Fruit fly (Drosophila melanogaster) whole organism, embryonic: Measurements from ENCODE around the gene CG7054.

Experiments used
- CG10959 ChIP-seq: fragments of 200-800 bp; sonication (Bioruptor generic); IDR thresholded peaks from 2 replicates; pipeline ENCODE4 v1.3.6; 2022; ENCODE audit warnings: missing biosample characterization, missing genetic modification characterization
- CG10979 ChIP-seq: fragments of 200-800 bp; sonication (Bioruptor generic); optimal IDR thresholded peaks from 2 replicates; lab custom pipeline; 2018; ENCODE audit warnings: missing biosample characterization, mild to moderate bottlenecking, missing genetic modification characterization, moderate library complexity
- CG11560 ChIP-seq: fragments of 200-800 bp; sonication (Bioruptor generic); IDR thresholded peaks from 3 replicates; pipeline ENCODE4 v1.3.6; 2022; ENCODE audit warnings: missing biosample characterization, missing genetic modification characterization
- CG12104 ChIP-seq: fragments of 200-800 bp; sonication (Bioruptor generic); optimal IDR thresholded peaks from 3 replicates; lab custom pipeline; 2016; ENCODE audit warnings: missing biosample characterization, missing genetic modification characterization
- CG12659 ChIP-seq: fragments of 200-800 bp; sonication (Bioruptor generic); optimal IDR thresholded peaks from 3 replicates; lab custom pipeline; 2017; ENCODE audit warnings: mild to moderate bottlenecking, missing biosample characterization, missing genetic modification reagents, missing genetic modification characterization
- CG13287 ChIP-seq: fragments of 200-800 bp; sonication (Bioruptor generic); IDR thresholded peaks from 2 replicates; pipeline ENCODE4 v1.3.6; 2022; ENCODE audit warnings: missing biosample characterization, missing genetic modification characterization; ENCODE audit not compliant: partially characterized antibody
- CG16813 ChIP-seq: fragments of 200-800 bp; sonication (Bioruptor generic); IDR thresholded peaks from 3 replicates; pipeline ENCODE4 v1.3.6; 2022; ENCODE audit warnings: missing biosample characterization, missing genetic modification characterization; ENCODE audit not compliant: partially characterized antibody
- CG16815 ChIP-seq: fragments of 200-800 bp; sonication (Bioruptor generic); optimal IDR thresholded peaks from 3 replicates; lab custom pipeline; 2017; ENCODE audit warnings: missing biosample characterization, mild to moderate bottlenecking, missing genetic modification characterization
- CG17612 ChIP-seq: fragments of 200-800 bp; sonication (Bioruptor generic); IDR thresholded peaks from 2 replicates; pipeline ENCODE4 v1.3.6; 2022; ENCODE audit warnings: missing biosample characterization, missing genetic modification characterization
- CG18011 ChIP-seq: fragments of 200-800 bp; sonication (Bioruptor generic); optimal IDR thresholded peaks from 2 replicates; lab custom pipeline; 2017; ENCODE audit warnings: missing biosample characterization, missing genetic modification characterization, mild to moderate bottlenecking, moderate library complexity, missing genotype
- CG18262 ChIP-seq: fragments of 200-800 bp; optimal IDR thresholded peaks from 3 replicates; lab custom pipeline; 2019; ENCODE audit warnings: missing biosample characterization, mild to moderate bottlenecking, missing genetic modification characterization, moderate library complexity
- CG2202 ChIP-seq: fragments of 200-800 bp; sonication (Bioruptor generic); optimal IDR thresholded peaks from 2 replicates; lab custom pipeline; 2018; ENCODE audit warnings: missing biosample characterization, mild to moderate bottlenecking, missing genetic modification characterization
- CG31224 ChIP-seq: fragments of 200-800 bp; sonication (Bioruptor generic); IDR thresholded peaks from 2 replicates; pipeline ENCODE4 v1.3.6; 2022; ENCODE audit warnings: missing biosample characterization, missing genetic modification characterization
- CG3163 ChIP-seq: fragments of 200-800 bp; sonication (Bioruptor generic); optimal IDR thresholded peaks from 3 replicates; lab custom pipeline; 2016; ENCODE audit warnings: missing biosample characterization, missing genetic modification characterization
- CG43689 ChIP-seq: fragments of 200-800 bp; sonication (Bioruptor generic); IDR thresholded peaks from 2 replicates; pipeline ENCODE4 v1.3.6; 2022; ENCODE audit warnings: missing biosample characterization, missing genetic modification characterization
- CG6683 ChIP-seq: fragments of 200-800 bp; sonication (Bioruptor generic); optimal IDR thresholded peaks from 2 replicates; lab custom pipeline; 2017; ENCODE audit warnings: missing biosample characterization, mild to moderate bottlenecking, missing genetic modification characterization, missing genetic modification reagents
- Dip3 ChIP-seq: fragments of 200-800 bp; sonication (Bioruptor generic); optimal IDR thresholded peaks from 3 replicates; lab custom pipeline; 2016; ENCODE audit warnings: missing biosample characterization, missing genetic modification characterization
- E2f2 ChIP-seq: fragments of 200-800 bp; sonication (Bioruptor generic); IDR thresholded peaks from 2 replicates; pipeline ENCODE4 v1.3.6; 2022; ENCODE audit warnings: missing biosample characterization, missing genetic modification characterization
- Fer1 ChIP-seq: fragments of 200-800 bp; sonication (Bioruptor generic); optimal IDR thresholded peaks from 2 replicates; lab custom pipeline; 2017; ENCODE audit warnings: missing biosample characterization, mild to moderate bottlenecking, missing genetic modification characterization
- HHEX ChIP-seq: fragments of 200-800 bp; sonication (Bioruptor generic); optimal IDR thresholded peaks from 3 replicates; lab custom pipeline; 2017; ENCODE audit warnings: missing biosample characterization, mild to moderate bottlenecking, missing genetic modification characterization, missing genetic modification reagents
- Max ChIP-seq: fragments of 200-800 bp; sonication (Bioruptor generic); optimal IDR thresholded peaks from 2 replicates; lab custom pipeline; 2016; ENCODE audit warnings: missing biosample characterization, mild to moderate bottlenecking, missing genetic modification characterization
- Neu2 ChIP-seq: fragments of 200-800 bp; sonication (Bioruptor generic); optimal IDR thresholded peaks from 3 replicates; lab custom pipeline; 2016; ENCODE audit warnings: missing biosample characterization, missing genetic modification characterization, borderline replicate concordance
- Nf-YA ChIP-seq: fragments of 200-800 bp; sonication (Bioruptor generic); IDR thresholded peaks from 2 replicates; pipeline ENCODE4 v1.3.6; 2022; ENCODE audit warnings: missing biosample characterization, missing genetic modification characterization
- NfI ChIP-seq: fragments of 200-800 bp; sonication (Bioruptor generic); optimal IDR thresholded peaks from 3 replicates; lab custom pipeline; 2018; ENCODE audit warnings: missing biosample characterization, mild to moderate bottlenecking, missing genetic modification characterization, moderate library complexity
- Opbp ChIP-seq: fragments of 200-800 bp; sonication (Bioruptor generic); IDR thresholded peaks from 3 replicates; pipeline ENCODE4 v1.3.6; 2022; ENCODE audit warnings: missing biosample characterization, missing genetic modification characterization; ENCODE audit not compliant: partially characterized antibody
- PHDP ChIP-seq: fragments of 200-800 bp; sonication (Bioruptor generic); optimal IDR thresholded peaks from 3 replicates; lab custom pipeline; 2018; ENCODE audit warnings: missing biosample characterization, mild to moderate bottlenecking, missing genetic modification characterization, moderate library complexity
- Rx ChIP-seq: fragments of 200-800 bp; sonication (Bioruptor generic); IDR thresholded peaks from 2 replicates; pipeline ENCODE4 v1.3.6; 2022; ENCODE audit warnings: missing biosample characterization, missing genetic modification characterization
- TFAM ChIP-seq: fragments of 200-800 bp; sonication (Bioruptor generic); optimal IDR thresholded peaks from 2 replicates; lab custom pipeline; 2017; ENCODE audit warnings: missing biosample characterization, missing genetic modification characterization, inconsistent platforms
- Xrp1 ChIP-seq: fragments of 200-800 bp; sonication (Bioruptor generic); IDR thresholded peaks from 2 replicates; pipeline ENCODE4 v1.3.6; 2022; ENCODE audit warnings: missing biosample characterization, missing genetic modification characterization
- ab ChIP-seq: fragments of 200-800 bp; sonication (Bioruptor generic); optimal IDR thresholded peaks from 2 replicates; lab custom pipeline; 2016; ENCODE audit warnings: missing biosample characterization, missing genetic modification characterization
- ac ChIP-seq: fragments of 200-800 bp; sonication (Bioruptor generic); optimal IDR thresholded peaks from 3 replicates; lab custom pipeline; 2017; ENCODE audit warnings: missing biosample characterization, mild to moderate bottlenecking, missing genetic modification characterization
- caup ChIP-seq: fragments of 200-800 bp; sonication (Bioruptor generic); optimal IDR thresholded peaks from 3 replicates; lab custom pipeline; 2017; ENCODE audit warnings: missing biosample characterization, mild to moderate bottlenecking, missing genetic modification characterization, moderate library complexity; ENCODE audit not compliant: severe bottlenecking
- emc ChIP-seq: fragments of 200-800 bp; sonication (Bioruptor generic); optimal IDR thresholded peaks from 2 replicates; lab custom pipeline; 2016; ENCODE audit warnings: missing biosample characterization, missing genetic modification characterization
- eve ChIP-seq, 2 experiments: fragments of >200 bp; optimal IDR thresholded peaks; 2 replicates each; lab custom pipeline; 2017; ENCODE audit warnings: missing biosample characterization in 2 of 2, missing genetic modification characterization in 2 of 2
- fd64A ChIP-seq: fragments of 200-800 bp; sonication (Bioruptor generic); optimal IDR thresholded peaks from 3 replicates; lab custom pipeline; 2018; ENCODE audit warnings: missing biosample characterization, mild to moderate bottlenecking, missing genetic modification characterization
- gfzf ChIP-seq: fragments of 200-800 bp; sonication (Bioruptor generic); optimal IDR thresholded peaks from 2 replicates; lab custom pipeline; 2016; ENCODE audit warnings: missing biosample characterization, mild to moderate bottlenecking, missing genetic modification characterization, moderate library complexity
- gt ChIP-seq: fragments of 200-800 bp; sonication (Bioruptor generic); IDR thresholded peaks from 2 replicates; pipeline ENCODE4 v1.3.6; 2022; ENCODE audit warnings: missing biosample characterization, missing genetic modification characterization
- h ChIP-seq: fragments of >200 bp; optimal IDR thresholded peaks from 2 replicates; lab custom pipeline; 2017
- ham ChIP-seq: fragments of 200-800 bp; sonication (Bioruptor generic); IDR thresholded peaks from 2 replicates; pipeline ENCODE4 v1.3.6; 2022; ENCODE audit warnings: missing biosample characterization, missing genetic modification characterization
- hkb ChIP-seq, 2 experiments: fragments of 200-800 bp in 1 of 2; fragments of >200 bp in 1 of 2; sonication (Bioruptor generic) in 1 of 2; IDR thresholded peaks in 1 of 2; optimal IDR thresholded peaks in 1 of 2; 2 replicates each; pipeline versions ENCODE4 v1.3.6 to Lab custom; 2017 to 2022; ENCODE audit warnings: missing biosample characterization in 1 of 2, missing genetic modification characterization in 1 of 2
- jumu ChIP-seq: fragments of 200-800 bp; sonication (Bioruptor generic); optimal IDR thresholded peaks from 3 replicates; lab custom pipeline; 2016; ENCODE audit warnings: missing biosample characterization, missing genetic modification characterization
- mirr ChIP-seq: fragments of 200-800 bp; sonication (Bioruptor generic); optimal IDR thresholded peaks from 3 replicates; lab custom pipeline; 2018; ENCODE audit warnings: missing biosample characterization, mild to moderate bottlenecking, missing genetic modification characterization
- onecut ChIP-seq: fragments of 200-800 bp; sonication (Bioruptor generic); IDR thresholded peaks from 2 replicates; pipeline ENCODE4 v1.3.6; 2022; ENCODE audit warnings: missing biosample characterization, missing genetic modification characterization
- prd ChIP-seq, 3 experiments: fragments of >200 bp in 2 of 3; fragments of 200-800 bp in 1 of 3; sonication (Bioruptor generic) in 1 of 3; optimal IDR thresholded peaks in 2 of 3; IDR thresholded peaks in 1 of 3; 2 replicates in 2 of 3; 3 replicates in 1 of 3; pipeline versions ENCODE4 v1.3.6 to Lab custom; 2017 to 2022; ENCODE audit warnings: missing biosample characterization in 1 of 3, missing genetic modification characterization in 1 of 3
- pzg ChIP-seq: fragments of 200-800 bp; sonication (Bioruptor generic); optimal IDR thresholded peaks from 3 replicates; lab custom pipeline; 2018; ENCODE audit warnings: missing biosample characterization, mild to moderate bottlenecking, missing genetic modification characterization, moderate library complexity
- scrt ChIP-seq: fragments of 200-800 bp; sonication (Bioruptor generic); optimal IDR thresholded peaks from 2 replicates; lab custom pipeline; 2018; ENCODE audit warnings: missing biosample characterization, mild to moderate bottlenecking, missing genetic modification characterization, moderate library complexity
- slp2 ChIP-seq: fragments of 200-800 bp; sonication (Bioruptor generic); optimal IDR thresholded peaks from 2 replicates; lab custom pipeline; 2016; ENCODE audit warnings: missing biosample characterization, missing genetic modification characterization
- ttk ChIP-seq: fragments of 200-800 bp; sonication (Bioruptor generic); IDR thresholded peaks from 2 replicates; pipeline ENCODE4 v2.1.2; 2022; ENCODE audit warnings: missing biosample characterization, missing genetic modification characterization
- tup ChIP-seq: fragments of 200-800 bp; sonication (Bioruptor generic); optimal IDR thresholded peaks from 2 replicates; lab custom pipeline; 2016; ENCODE audit warnings: missing biosample characterization, mild to moderate bottlenecking, missing genetic modification characterization, moderate library complexity
- zen ChIP-seq: fragments of 200-800 bp; sonication (Bioruptor generic); optimal IDR thresholded peaks from 3 replicates; lab custom pipeline; 2018; ENCODE audit warnings: missing biosample characterization, mild to moderate bottlenecking, missing genetic modification characterization, moderate library complexity

CG7054 gene

dm6 chr3R:22464611-22465113 lies at the start of gene CG7054 (continued):
- no peak for TF ChIP-seq CG3163
- TF ChIP-seq Rx (GFP tag; lab: Robert Waterston, UW): no peak
- TF ChIP-seq Dip3: no peak
- TF ChIP-seq pzg (GFP tag; lab: Kevin White, UChicago): peak; percentile 16
- no peak for TF ChIP-seq ab (GFP tag; lab: Kevin White, UChicago)
- TF ChIP-seq CG11560 (tag; lab: Robert Waterston, UW): no peak
- TF ChIP-seq CG16815 (GFP tag; lab: Kevin White, UChicago): no peak
- TF ChIP-seq TFAM (GFP tag; lab: Kevin White, UChicago): no peak
- no peak for TF ChIP-seq ac (GFP tag; lab: Kevin White, UChicago)
- TF ChIP-seq CG43689 (GFP tag; lab: Robert Waterston, UW): no peak
- no peak for TF ChIP-seq hkb (optimal IDR thresholded peaks at IDR 0.05; lab: Kevin White, UChicago)
- no peak for TF ChIP-seq hkb (GFP tag; IDR thresholded peaks at IDR 0.05; lab: Robert Waterston, UW)
- TF ChIP-seq CG10979 (tag; lab: Kevin White, UChicago): no peak
- no peak for TF ChIP-seq Nf-YA (GFP tag; lab: Robert Waterston, UW)
- no peak for TF ChIP-seq h
- no peak for TF ChIP-seq scrt (GFP tag; lab: Kevin White, UChicago)
- no peak; the same call in 1 of the 2 replicates for TF ChIP-seq ham (GFP tag; lab: Robert Waterston, UW)
- no peak for TF ChIP-seq CG2202 (tag; lab: Kevin White, UChicago)
- no peak for TF ChIP-seq CG16813 (GFP tag; lab: Robert Waterston, UW)
- no peak for TF ChIP-seq tup (GFP tag; lab: Kevin White, UChicago)
- TF ChIP-seq ttk (GFP tag; lab: Robert Waterston, UW): no peak
- peak; percentile 37; the same call in 1 of the 2 replicates for TF ChIP-seq CG13287
- no peak for TF ChIP-seq CG17612 (GFP tag; lab: Robert Waterston, UW)
- no peak for TF ChIP-seq jumu (GFP tag; lab: Kevin White, UChicago)
- no peak for TF ChIP-seq eve (GFP tag; optimal IDR thresholded peaks at IDR 0.05; lab: Kevin White, UChicago)
- peak; percentile 48 for TF ChIP-seq NfI (GFP tag; lab: Kevin White, UChicago)
- peak; percentile 21 for TF ChIP-seq Fer1
- no peak for TF ChIP-seq slp2
- TF ChIP-seq CG31224 (GFP tag; lab: Robert Waterston, UW): no peak
- peak; percentile 63 for TF ChIP-seq caup (GFP tag; lab: Kevin White, UChicago)
- TF ChIP-seq onecut (GFP tag; lab: Robert Waterston, UW): no peak
- TF ChIP-seq CG10959 (GFP tag; lab: Robert Waterston, UW): no peak
- peak; percentile 61 for TF ChIP-seq gfzf (GFP tag; lab: Kevin White, UChicago)
- TF ChIP-seq CG18011: no peak
- TF ChIP-seq CG6683 (GFP tag; lab: Kevin White, UChicago): no peak
- no peak for TF ChIP-seq HHEX (GFP tag; lab: Kevin White, UChicago)
- no peak for TF ChIP-seq Max (GFP tag; lab: Kevin White, UChicago)
- no peak for TF ChIP-seq Xrp1 (GFP tag; lab: Robert Waterston, UW)
- no peak for TF ChIP-seq gt (GFP tag; lab: Robert Waterston, UW)
- TF ChIP-seq CG12659 (GFP tag; lab: Kevin White, UChicago): no peak
- TF ChIP-seq Neu2: no peak
- no peak for TF ChIP-seq CG12104 (GFP tag; lab: Kevin White, UChicago)
- no peak for TF ChIP-seq CG18262 (tag; lab: Kevin White, UChicago)
- TF ChIP-seq zen (tag; lab: Kevin White, UChicago): no peak
- TF ChIP-seq Opbp: no peak
- peak; percentile 51 for TF ChIP-seq PHDP (tag; lab: Kevin White, UChicago)
- no peak for TF ChIP-seq prd (optimal IDR thresholded peaks at IDR 0.05; lab: Kevin White, UChicago)
- TF ChIP-seq prd (GFP tag; IDR thresholded peaks at IDR 0.05; lab: Robert Waterston, UW): no peak
- peak; percentile 29; the same call in 1 of the 2 replicates for TF ChIP-seq E2f2
- TF ChIP-seq mirr: peak; percentile 76
- TF ChIP-seq fd64A (GFP tag; lab: Kevin White, UChicago): no peak
- no peak for TF ChIP-seq emc (GFP tag; lab: Kevin White, UChicago)
